Fruit fly (Drosophila melanogaster) whole organism, adult: ENCODE data around the gene MKP-4.
A peak's percentile ranks its signal among the peaks of the same experiment; 100 is the strongest.

Source experiments
- CG11617 ChIP-seq: fragments of 200-800 bp; sonication (Bioruptor generic); optimal IDR thresholded peaks from 2 replicates; lab custom pipeline; 2017; ENCODE audit warnings: mild to moderate bottlenecking, missing biosample characterization, missing genetic modification reagents, missing genetic modification characterization
- CG12768 ChIP-seq: fragments of 200-800 bp; sonication (Bioruptor generic); optimal IDR thresholded peaks from 2 replicates; lab custom pipeline; 2017; ENCODE audit warnings: missing biosample characterization, missing genetic modification characterization, mild to moderate bottlenecking, moderate library complexity, missing genetic modification reagents
- CG14711 ChIP-seq: fragments of 200-800 bp; sonication (Bioruptor generic); optimal IDR thresholded peaks from 2 replicates; lab custom pipeline; 2018; ENCODE audit warnings: missing biosample characterization, mild to moderate bottlenecking, missing genetic modification characterization, moderate library complexity
- CG1620 ChIP-seq: fragments of 200-800 bp; sonication (Bioruptor generic); optimal IDR thresholded peaks from 2 replicates; lab custom pipeline; 2016; ENCODE audit warnings: missing biosample characterization, missing genetic modification characterization
- CG33017 ChIP-seq: fragments of 200-800 bp; sonication (Bioruptor generic); optimal IDR thresholded peaks from 2 replicates; lab custom pipeline; 2018; ENCODE audit warnings: missing biosample characterization, mild to moderate bottlenecking, missing genetic modification characterization, moderate library complexity
- CG5204 ChIP-seq: fragments of 200-800 bp; sonication (Bioruptor generic); optimal IDR thresholded peaks from 2 replicates; lab custom pipeline; 2016; ENCODE audit warnings: missing biosample characterization, missing genetic modification characterization
- CG7045 ChIP-seq: fragments of 200-800 bp; sonication (Bioruptor generic); optimal IDR thresholded peaks from 2 replicates; lab custom pipeline; 2017; ENCODE audit warnings: missing biosample characterization, mild to moderate bottlenecking, missing genetic modification characterization
- CG7101 ChIP-seq: fragments of 200-800 bp; sonication (Bioruptor generic); optimal IDR thresholded peaks from 2 replicates; lab custom pipeline; 2018; ENCODE audit warnings: missing biosample characterization, mild to moderate bottlenecking, missing genetic modification characterization, moderate library complexity
- Clk ChIP-seq: fragments of 200-800 bp; sonication (Bioruptor generic); optimal IDR thresholded peaks from 2 replicates; lab custom pipeline; 2017; ENCODE audit warnings: missing biosample characterization, missing genetic modification characterization
- Crg-1 ChIP-seq: fragments of 200-800 bp; sonication (Bioruptor generic); optimal IDR thresholded peaks from 2 replicates; lab custom pipeline; 2016; ENCODE audit warnings: missing biosample characterization, missing genetic modification characterization
- Hr96 ChIP-seq: fragments of 200-800 bp; sonication (Bioruptor generic); optimal IDR thresholded peaks from 2 replicates; lab custom pipeline; 2016; ENCODE audit warnings: missing biosample characterization, missing genetic modification characterization
- Mnt ChIP-seq: fragments of 200-800 bp; sonication (Bioruptor generic); optimal IDR thresholded peaks from 2 replicates; lab custom pipeline; 2016; ENCODE audit warnings: missing biosample characterization, mild to moderate bottlenecking, missing genetic modification characterization
- bab1 ChIP-seq: fragments of 200-800 bp; sonication (Bioruptor generic); optimal IDR thresholded peaks from 3 replicates; lab custom pipeline; 2019; ENCODE audit warnings: missing biosample characterization, mild to moderate bottlenecking, missing genetic modification characterization, moderate library complexity
- cic ChIP-seq: fragments of 200-800 bp; sonication (Bioruptor generic); optimal IDR thresholded peaks from 2 replicates; lab custom pipeline; 2017; ENCODE audit warnings: missing biosample characterization, mild to moderate bottlenecking, missing genetic modification characterization, moderate library complexity
- cnc ChIP-seq, 2 experiments: fragments of >200 bp; optimal IDR thresholded peaks; 2 replicates each; lab custom pipeline; 2017
- kay ChIP-seq: fragments of 200-800 bp; sonication (Bioruptor generic); peaks from one replicate; lab custom pipeline; 2016; ENCODE audit warnings: missing biosample characterization, missing genetic modification characterization, borderline replicate concordance
- ovo ChIP-seq: fragments of 200-800 bp; sonication (Bioruptor generic); optimal IDR thresholded peaks from 2 replicates; lab custom pipeline; 2016; ENCODE audit warnings: missing biosample characterization, missing genetic modification characterization
- pad ChIP-seq: fragments of 200-800 bp; sonication (Bioruptor generic); optimal IDR thresholded peaks from 3 replicates; lab custom pipeline; 2017; ENCODE audit warnings: missing biosample characterization, missing genetic modification characterization, mild to moderate bottlenecking, moderate library complexity, missing genetic modification reagents
- tj ChIP-seq: fragments of 200-800 bp; sonication (Bioruptor generic); optimal IDR thresholded peaks from 3 replicates; lab custom pipeline; 2017; ENCODE audit warnings: missing biosample characterization, mild to moderate bottlenecking, missing genetic modification characterization, moderate library complexity
- toe ChIP-seq: fragments of 200-800 bp; sonication (Bioruptor generic); optimal IDR thresholded peaks from 2 replicates; lab custom pipeline; 2016; ENCODE audit warnings: missing biosample characterization, missing genetic modification characterization

MKP-4 gene

dm6 chrX:19637002-19637420 is 14.1 kb downstream of the MKP-4 start:
- peak; percentile 13 for TF ChIP-seq CG7101 (tag; lab: Kevin White, UChicago)
- no peak for TF ChIP-seq Clk (GFP tag; lab: Kevin White, UChicago)
- TF ChIP-seq cnc (optimal IDR thresholded peaks at IDR 0.05; lab: Kevin White, UChicago): no peak
- TF ChIP-seq CG11617: peak; percentile 9
- TF ChIP-seq bab1 (GFP tag; lab: Kevin White, UChicago): peak; percentile 27
- peak; percentile 4 for TF ChIP-seq CG12768 (GFP tag; lab: Kevin White, UChicago)
- TF ChIP-seq Mnt (GFP tag; lab: Kevin White, UChicago): peak; percentile 50
- no peak for TF ChIP-seq Crg-1 (GFP tag; lab: Kevin White, UChicago)
- TF ChIP-seq tj (GFP tag; lab: Kevin White, UChicago): peak; percentile 5
- peak; percentile 71 for TF ChIP-seq CG14711
- peak; percentile 6 for TF ChIP-seq cic
- peak; percentile 98 for TF ChIP-seq pad
- peak; percentile 4 for TF ChIP-seq CG1620
- TF ChIP-seq CG33017 (tag; lab: Kevin White, UChicago): peak; percentile 19

dm6 chrX:19637434-19638327 is 14.8 kb downstream of the MKP-4 start:
- TF ChIP-seq CG7101 (tag; lab: Kevin White, UChicago) (peak; percentile 26), pad (peak; percentile 96), CG7045 (no peak), tj (GFP tag; lab: Kevin White, UChicago) (peak; percentile 26), Hr96 (GFP tag; lab: Kevin White, UChicago) (no peak), bab1 (GFP tag; lab: Kevin White, UChicago) (peak; percentile 48), Mnt (GFP tag; lab: Kevin White, UChicago) (peak; percentile 4)

dm6 chrX:19638328-19638940 is 15.5 kb downstream of the MKP-4 start, which contains the start of gene Rcd-1:
Gene Rcd-1, plus strand, starts transcription at chrX:19638767.
- TF ChIP-seq CG5204: no peak
- no peak for TF ChIP-seq cic
- TF ChIP-seq toe (GFP tag; lab: Kevin White, UChicago): no peak
- TF ChIP-seq CG12768 (GFP tag; lab: Kevin White, UChicago): no peak
- TF ChIP-seq Hr96 (GFP tag; lab: Kevin White, UChicago): no peak
- no peak for TF ChIP-seq CG11617
- TF ChIP-seq CG7101 (tag; lab: Kevin White, UChicago): no peak
- TF ChIP-seq Mnt (GFP tag; lab: Kevin White, UChicago): no peak
- no peak for TF ChIP-seq Clk (GFP tag; lab: Kevin White, UChicago)
- TF ChIP-seq kay (GFP tag; lab: Kevin White, UChicago): no peak
- TF ChIP-seq CG14711: no peak
- TF ChIP-seq CG7045: no peak
- no peak for TF ChIP-seq bab1 (GFP tag; lab: Kevin White, UChicago)
- TF ChIP-seq Crg-1 (GFP tag; lab: Kevin White, UChicago): no peak
- no peak for TF ChIP-seq ovo (GFP tag; lab: Kevin White, UChicago)
- no peak for TF ChIP-seq CG33017 (tag; lab: Kevin White, UChicago)
- TF ChIP-seq pad: no peak

- TF ChIP-seq CG12768 (GFP tag; lab: Kevin White, UChicago) (no peak), bab1 (GFP tag; lab: Kevin White, UChicago) (peak; percentile 24), pad (peak; percentile 70)
These were observed 17.9 kb downstream of the MKP-4 start for dm6 chrX:19640707-19641248.

- TF ChIP-seq CG7101 (tag; lab: Kevin White, UChicago) (peak; percentile 40), CG33017 (tag; lab: Kevin White, UChicago) (no peak), bab1 (GFP tag; lab: Kevin White, UChicago) (peak; percentile 55), CG14711 (no peak), Crg-1 (GFP tag; lab: Kevin White, UChicago) (no peak), CG1620 (peak; percentile 65), cnc (optimal IDR thresholded peaks at IDR 0.05; lab: Kevin White, UChicago) (no peak), CG11617 (peak; percentile 18), kay (GFP tag; lab: Kevin White, UChicago) (no peak), CG12768 (GFP tag; lab: Kevin White, UChicago) (peak; percentile 1), Hr96 (GFP tag; lab: Kevin White, UChicago) (no peak), CG5204 (no peak), tj (GFP tag; lab: Kevin White, UChicago) (peak; percentile 41), ovo (GFP tag; lab: Kevin White, UChicago) (peak; percentile 95), Mnt (GFP tag; lab: Kevin White, UChicago) (peak; percentile 31), pad (peak; percentile 39), toe (GFP tag; lab: Kevin White, UChicago) (no peak), cic (no peak), CG7045 (no peak), Clk (GFP tag; lab: Kevin White, UChicago) (no peak)
These were observed 20.0 kb downstream of the MKP-4 start, which contains the start of the genes CG12237 and Sec61gamma for dm6 chrX:19642819-19643504. Gene CG12237, minus strand, starts transcription at chrX:19642869. Gene Sec61gamma, plus strand, starts transcription at chrX:19643327.
